Fruit fly (Drosophila melanogaster) whole organism, embryonic: ENCODE measurements around the gene Usp30.
A peak's percentile ranks its signal among the peaks of the same experiment; 100 is the strongest.

Experiments used
- Aef1 ChIP-seq: fragments of 200-800 bp; sonication (Bioruptor generic); IDR thresholded peaks from 3 replicates; pipeline ENCODE4 v1.3.6; 2022; ENCODE audit warnings: missing biosample characterization, missing genetic modification characterization
- Asciz ChIP-seq: fragments of 200-800 bp; sonication (Bioruptor generic); optimal IDR thresholded peaks from 2 replicates; lab custom pipeline; 2017; ENCODE audit warnings: missing biosample characterization, mild to moderate bottlenecking, missing genetic modification characterization, missing genetic modification reagents
- B-H2 ChIP-seq: fragments of 200-800 bp; sonication (Bioruptor generic); optimal IDR thresholded peaks from 2 replicates; lab custom pipeline; 2018; ENCODE audit warnings: missing biosample characterization, mild to moderate bottlenecking, missing genetic modification characterization
- CG10274 ChIP-seq: fragments of 200-800 bp; sonication (Bioruptor generic); optimal IDR thresholded peaks from 3 replicates; lab custom pipeline; 2017; ENCODE audit warnings: missing biosample characterization, mild to moderate bottlenecking, missing genetic modification characterization
- CG10959 ChIP-seq: fragments of 200-800 bp; sonication (Bioruptor generic); IDR thresholded peaks from 2 replicates; pipeline ENCODE4 v1.3.6; 2022; ENCODE audit warnings: missing biosample characterization, missing genetic modification characterization
- CG11398 ChIP-seq: fragments of 200-800 bp; sonication (Bioruptor generic); optimal IDR thresholded peaks from 2 replicates; lab custom pipeline; 2016; ENCODE audit warnings: missing biosample characterization, missing genetic modification characterization
- CG15514 ChIP-seq: fragments of 200-800 bp; sonication (Bioruptor generic); optimal IDR thresholded peaks from 3 replicates; lab custom pipeline; 2017; ENCODE audit warnings: missing biosample characterization, missing genetic modification characterization, mild to moderate bottlenecking, moderate library complexity, missing genetic modification reagents
- CG1603 ChIP-seq: fragments of 200-800 bp; sonication (Bioruptor generic); optimal IDR thresholded peaks from 2 replicates; lab custom pipeline; 2019; ENCODE audit warnings: missing biosample characterization, mild to moderate bottlenecking, missing genetic modification characterization, moderate library complexity
- CG2120 ChIP-seq: fragments of 200-800 bp; sonication (Bioruptor generic); optimal IDR thresholded peaks from 3 replicates; lab custom pipeline; 2016; ENCODE audit warnings: missing biosample characterization, missing genetic modification characterization
- CG30403 ChIP-seq: fragments of 200-800 bp; sonication (Bioruptor generic); optimal IDR thresholded peaks from 3 replicates; lab custom pipeline; 2016; ENCODE audit warnings: missing biosample characterization, missing genetic modification characterization
- CG31441 ChIP-seq: fragments of 200-800 bp; sonication (Bioruptor generic); IDR thresholded peaks from 2 replicates; pipeline ENCODE4 v1.3.6; 2022; ENCODE audit warnings: missing biosample characterization, missing genetic modification characterization
- CG34422 ChIP-seq: fragments of 200-800 bp; sonication (Bioruptor generic); IDR thresholded peaks from 3 replicates; pipeline ENCODE4 v1.3.6; 2022; ENCODE audit warnings: missing biosample characterization, missing genetic modification characterization
- CG4820 ChIP-seq: fragments of 200-800 bp; sonication (Bioruptor generic); optimal IDR thresholded peaks from 3 replicates; lab custom pipeline; 2016; ENCODE audit warnings: missing biosample characterization, missing genetic modification characterization
- CG6765 ChIP-seq: fragments of 200-800 bp; sonication (Bioruptor generic); optimal IDR thresholded peaks from 3 replicates; lab custom pipeline; 2017; ENCODE audit warnings: missing biosample characterization, mild to moderate bottlenecking, missing genetic modification characterization
- CG6791 ChIP-seq: fragments of 200-800 bp; sonication (Bioruptor generic); IDR thresholded peaks from 3 replicates; pipeline ENCODE4 v1.3.6; 2022; ENCODE audit warnings: missing biosample characterization, missing genetic modification characterization; ENCODE audit not compliant: partially characterized antibody
- CG7928 ChIP-seq: fragments of 200-800 bp; sonication (Bioruptor generic); optimal IDR thresholded peaks from 2 replicates; lab custom pipeline; 2017; ENCODE audit warnings: missing biosample characterization, mild to moderate bottlenecking, missing genetic modification characterization
- CG7987 ChIP-seq: fragments of 200-800 bp; sonication (Bioruptor generic); optimal IDR thresholded peaks from 2 replicates; lab custom pipeline; 2018; ENCODE audit warnings: missing biosample characterization, mild to moderate bottlenecking, missing genetic modification characterization, moderate library complexity
- CG8944 ChIP-seq: fragments of 200-800 bp; sonication (Bioruptor generic); optimal IDR thresholded peaks from 3 replicates; lab custom pipeline; 2016; ENCODE audit warnings: missing biosample characterization, missing genetic modification characterization
- CG9876 ChIP-seq: fragments of 200-800 bp; sonication (Bioruptor generic); optimal IDR thresholded peaks from 2 replicates; lab custom pipeline; 2016; ENCODE audit warnings: missing biosample characterization, missing genetic modification characterization
- CTCF ChIP-seq: fragments of 200-800 bp; sonication (Bioruptor generic); optimal IDR thresholded peaks from 2 replicates; lab custom pipeline; 2017; ENCODE audit warnings: missing biosample characterization, mild to moderate bottlenecking, missing genetic modification characterization, moderate library complexity
- D19A ChIP-seq: fragments of 200-800 bp; optimal IDR thresholded peaks from 3 replicates; lab custom pipeline; 2019; ENCODE audit warnings: missing biosample characterization, mild to moderate bottlenecking, missing genetic modification characterization, moderate library complexity
- Dll ChIP-seq: fragments of 200-800 bp; sonication (Bioruptor generic); IDR thresholded peaks from 4 replicates; pipeline ENCODE4 v1.3.6; 2022; ENCODE audit warnings: missing biosample characterization, missing genetic modification characterization; ENCODE audit not compliant: partially characterized antibody
- Doc2 ChIP-seq: fragments of 200-800 bp; sonication (Bioruptor generic); IDR thresholded peaks from 2 replicates; pipeline ENCODE4 v1.3.6; 2022; ENCODE audit warnings: missing biosample characterization, missing genetic modification characterization
- Doc3 ChIP-seq: fragments of 200-800 bp; sonication (Bioruptor generic); IDR thresholded peaks from 3 replicates; pipeline ENCODE4 v1.3.6; 2022; ENCODE audit warnings: missing biosample characterization, missing genetic modification characterization; ENCODE audit not compliant: partially characterized antibody
- E2f1 ChIP-seq: fragments of 200-800 bp; sonication (Bioruptor generic); IDR thresholded peaks from 2 replicates; pipeline ENCODE4 v1.3.6; 2022; ENCODE audit warnings: missing biosample characterization, missing genetic modification characterization
- HHEX ChIP-seq: fragments of 200-800 bp; sonication (Bioruptor generic); optimal IDR thresholded peaks from 3 replicates; lab custom pipeline; 2017; ENCODE audit warnings: missing biosample characterization, mild to moderate bottlenecking, missing genetic modification characterization, missing genetic modification reagents
- HmgD ChIP-seq: fragments of 200-800 bp; sonication (Bioruptor generic); optimal IDR thresholded peaks from 3 replicates; lab custom pipeline; 2016; ENCODE audit warnings: missing biosample characterization, missing genetic modification characterization
- MTF-1 ChIP-seq: fragments of 200-800 bp; sonication (Bioruptor generic); optimal IDR thresholded peaks from 2 replicates; lab custom pipeline; 2018; ENCODE audit warnings: missing biosample characterization, mild to moderate bottlenecking, missing genetic modification characterization, borderline replicate concordance
- Sox100B ChIP-seq: fragments of 200-800 bp; sonication (Bioruptor generic); optimal IDR thresholded peaks from 3 replicates; lab custom pipeline; 2018; ENCODE audit warnings: missing biosample characterization, mild to moderate bottlenecking, missing genetic modification characterization
- Ssrp ChIP-seq: fragments of 200-800 bp; sonication (Bioruptor generic); optimal IDR thresholded peaks from 2 replicates; lab custom pipeline; 2018; ENCODE audit warnings: missing biosample characterization, mild to moderate bottlenecking, missing genetic modification characterization, moderate library complexity
- amos ChIP-seq: fragments of 200-800 bp; sonication (Bioruptor generic); IDR thresholded peaks from 2 replicates; pipeline ENCODE4 v1.3.6; 2022; ENCODE audit warnings: missing biosample characterization, missing genetic modification characterization; ENCODE audit not compliant: partially characterized antibody
- ara ChIP-seq: fragments of 200-800 bp; sonication (Bioruptor generic); IDR thresholded peaks from 2 replicates; pipeline ENCODE4 v1.3.6; 2022; ENCODE audit warnings: missing biosample characterization, missing genetic modification characterization
- cad ChIP-seq: fragments of >200 bp; optimal IDR thresholded peaks from 2 replicates; lab custom pipeline; 2017; ENCODE audit warnings: missing biosample characterization, missing genetic modification characterization
- cato ChIP-seq: fragments of 200-800 bp; sonication (Bioruptor generic); optimal IDR thresholded peaks from 2 replicates; lab custom pipeline; 2016; ENCODE audit warnings: missing biosample characterization, missing genetic modification characterization, borderline replicate concordance
- dimm ChIP-seq: fragments of 200-800 bp; sonication (Bioruptor generic); IDR thresholded peaks from 2 replicates; pipeline ENCODE4 v1.3.6; 2022; ENCODE audit warnings: missing biosample characterization, missing genetic modification characterization
- disco-r ChIP-seq: fragments of 200-800 bp; sonication (Bioruptor generic); optimal IDR thresholded peaks from 2 replicates; lab custom pipeline; 2016; ENCODE audit warnings: missing biosample characterization, missing genetic modification characterization
- grn ChIP-seq: fragments of 200-800 bp; sonication (Bioruptor generic); optimal IDR thresholded peaks from 3 replicates; lab custom pipeline; 2017; ENCODE audit warnings: missing biosample characterization, missing genetic modification characterization
- gsb-n ChIP-seq: fragments of 200-800 bp; sonication (Bioruptor generic); optimal IDR thresholded peaks from 3 replicates; lab custom pipeline; 2018; ENCODE audit warnings: missing biosample characterization, mild to moderate bottlenecking, missing genetic modification characterization
- h ChIP-seq: fragments of >200 bp; optimal IDR thresholded peaks from 2 replicates; lab custom pipeline; 2017
- hb ChIP-seq: fragments of 200-800 bp; sonication (Bioruptor generic); IDR thresholded peaks from 3 replicates; pipeline ENCODE4 v1.3.6; 2022; ENCODE audit warnings: missing biosample characterization, missing genetic modification characterization; ENCODE audit not compliant: partially characterized antibody
- kni ChIP-seq: fragments of 200-800 bp; sonication (Bioruptor generic); optimal IDR thresholded peaks from 3 replicates; lab custom pipeline; 2017; ENCODE audit warnings: mild to moderate bottlenecking, missing biosample characterization, missing genetic modification reagents, missing genetic modification characterization
- lmd ChIP-seq: fragments of 200-800 bp; sonication (Bioruptor generic); IDR thresholded peaks from 2 replicates; pipeline ENCODE4 v1.3.6; 2022; ENCODE audit warnings: missing biosample characterization, missing genetic modification characterization
- luna ChIP-seq: fragments of 200-800 bp; sonication (Bioruptor generic); optimal IDR thresholded peaks from 2 replicates; lab custom pipeline; 2016; ENCODE audit warnings: missing biosample characterization, missing genetic modification characterization
- mirr ChIP-seq: fragments of 200-800 bp; sonication (Bioruptor generic); optimal IDR thresholded peaks from 3 replicates; lab custom pipeline; 2018; ENCODE audit warnings: missing biosample characterization, mild to moderate bottlenecking, missing genetic modification characterization
- odd ChIP-seq: fragments of 200-800 bp; sonication (Bioruptor generic); optimal IDR thresholded peaks from 2 replicates; lab custom pipeline; 2017; ENCODE audit warnings: missing biosample characterization, mild to moderate bottlenecking, missing genetic modification characterization
- phol ChIP-seq: fragments of 200-800 bp; sonication (Bioruptor generic); optimal IDR thresholded peaks from 3 replicates; lab custom pipeline; 2018; ENCODE audit warnings: missing biosample characterization, mild to moderate bottlenecking, missing genetic modification characterization, moderate library complexity
- pzg ChIP-seq: fragments of 200-800 bp; sonication (Bioruptor generic); optimal IDR thresholded peaks from 3 replicates; lab custom pipeline; 2018; ENCODE audit warnings: missing biosample characterization, mild to moderate bottlenecking, missing genetic modification characterization, moderate library complexity
- tio ChIP-seq: fragments of 200-800 bp; sonication (Bioruptor generic); optimal IDR thresholded peaks from 2 replicates; lab custom pipeline; 2017; ENCODE audit warnings: missing biosample characterization, missing genetic modification characterization, inconsistent platforms
- wor ChIP-seq: fragments of 200-800 bp; sonication (Bioruptor generic); IDR thresholded peaks from 2 replicates; pipeline ENCODE4 v1.3.6; 2022; ENCODE audit warnings: missing biosample characterization, missing genetic modification characterization
- zfh1 ChIP-seq: fragments of 200-800 bp; sonication (Bioruptor generic); IDR thresholded peaks from 3 replicates; pipeline ENCODE4 v1.3.6; 2022; ENCODE audit warnings: missing biosample characterization, missing genetic modification characterization

The Usp30 gene

dm6 chrX:5891666-5892444, 12.3 kb upstream of the Usp30 start (continued):
- peak; percentile 49 for TF ChIP-seq ara
- no peak for TF ChIP-seq Sox100B (GFP tag; lab: Kevin White, UChicago)
- peak; percentile 27 for TF ChIP-seq tio (GFP tag; lab: Kevin White, UChicago)
- TF ChIP-seq CG9876 (GFP tag; lab: Kevin White, UChicago) = no peak
- no peak for TF ChIP-seq odd
- TF ChIP-seq disco-r (GFP tag; lab: Kevin White, UChicago) = peak; percentile 34
- TF ChIP-seq E2f1 (GFP tag; lab: Robert Waterston, UW) = no peak
- TF ChIP-seq luna (GFP tag; lab: Kevin White, UChicago) = no peak
- TF ChIP-seq CG30403 (GFP tag; lab: Kevin White, UChicago) = peak; percentile 59
- TF ChIP-seq D19A = no peak
- no peak for TF ChIP-seq CG7987 (GFP tag; lab: Kevin White, UChicago)
- TF ChIP-seq amos (GFP tag; lab: Robert Waterston, UW) = no peak
- no peak for TF ChIP-seq CG10274
- TF ChIP-seq mirr = no peak
- TF ChIP-seq Doc2 (GFP tag; lab: Robert Waterston, UW) = no peak
- no peak for TF ChIP-seq CG34422 (GFP tag; lab: Robert Waterston, UW)
- no peak for TF ChIP-seq hb
- no peak for TF ChIP-seq pzg (GFP tag; lab: Kevin White, UChicago)
- no peak for TF ChIP-seq h
- no peak for TF ChIP-seq CG11398 (GFP tag; lab: Kevin White, UChicago)
- peak; percentile 8 for TF ChIP-seq phol (tag; lab: Kevin White, UChicago)
- TF ChIP-seq MTF-1 = no peak
- peak; percentile 38 for TF ChIP-seq CG1603 (tag; lab: Kevin White, UChicago)
- no peak for TF ChIP-seq dimm
- TF ChIP-seq CG7928 (GFP tag; lab: Kevin White, UChicago) = peak; percentile 26
- peak; percentile 20 for TF ChIP-seq CG8944 (GFP tag; lab: Kevin White, UChicago)
- TF ChIP-seq CTCF = no peak
- TF ChIP-seq CG15514 (GFP tag; lab: Kevin White, UChicago) = peak; percentile 50
- TF ChIP-seq B-H2 = no peak
- TF ChIP-seq CG6765 (GFP tag; lab: Kevin White, UChicago) = no peak
- TF ChIP-seq grn = peak; percentile 1
- TF ChIP-seq lmd = peak; percentile 48; the same call in 1 of the 2 replicates
- TF ChIP-seq HHEX (GFP tag; lab: Kevin White, UChicago) = no peak
- no peak for TF ChIP-seq Asciz (GFP tag; lab: Kevin White, UChicago)
- no peak for TF ChIP-seq HmgD (GFP tag; lab: Kevin White, UChicago)
- TF ChIP-seq Doc3 (GFP tag; lab: Robert Waterston, UW) = no peak
- TF ChIP-seq CG10959 (GFP tag; lab: Robert Waterston, UW) = no peak
- no peak for TF ChIP-seq Dll (GFP tag; lab: Robert Waterston, UW)
- TF ChIP-seq CG4820 (GFP tag; lab: Kevin White, UChicago) = no peak
- no peak for TF ChIP-seq kni
- 0 out of 2 replicates have a peak, but pooled peaks have one; percentile 27 for TF ChIP-seq CG31441
- peak; percentile 87 for TF ChIP-seq CG2120
- no peak for TF ChIP-seq Ssrp (tag; lab: Kevin White, UChicago)
- no peak for TF ChIP-seq cad (GFP tag; lab: Kevin White, UChicago)
- TF ChIP-seq wor (GFP tag; lab: Robert Waterston, UW) = no peak
- no peak for TF ChIP-seq CG6791
- no peak for TF ChIP-seq Aef1 (GFP tag; lab: Robert Waterston, UW)
- TF ChIP-seq zfh1 (GFP tag; lab: Robert Waterston, UW) = peak; percentile 49; the same call in 2 of the 3 replicates
- TF ChIP-seq cato (GFP tag; lab: Kevin White, UChicago) = no peak
- TF ChIP-seq gsb-n (tag; lab: Kevin White, UChicago) = peak; percentile 3
